Fruit fly (Drosophila melanogaster) Kc167 (cell line): ENCODE measurements around the gene sing.

Source experiments
- Myc ChIP-seq: fragments of >200 bp; optimal IDR thresholded peaks from 2 replicates; lab custom pipeline; 2017; ENCODE audit warnings: missing external identifiers
- Sin3A ChIP-seq: fragments of >200 bp; optimal IDR thresholded peaks from 2 replicates; lab custom pipeline; 2018; ENCODE audit warnings: missing external identifiers
- h ChIP-seq: fragments of >200 bp; optimal IDR thresholded peaks from 3 replicates; lab custom pipeline; 2018; ENCODE audit warnings: missing external identifiers
- insv ChIP-seq: fragments of >200 bp; optimal IDR thresholded peaks from 3 replicates; lab custom pipeline; 2018; ENCODE audit warnings: missing external identifiers
- psq ChIP-seq: fragments of >200 bp; optimal IDR thresholded peaks from 2 replicates; lab custom pipeline; 2017; ENCODE audit warnings: missing external identifiers
- ttk ChIP-seq: sonication (Bioruptor generic); optimal IDR thresholded peaks from 2 replicates; lab custom pipeline; 2017; ENCODE audit warnings: missing external identifiers

Gene sing

dm6 chrX:16647092-16647632, 31.9 kb upstream of the sing start:
- no peak for TF ChIP-seq psq (lab: Kevin White, UChicago)
- no peak for TF ChIP-seq Myc (lab: Kevin White, UChicago)
- TF ChIP-seq h (lab: Kevin White, UChicago), result no peak
- no peak for TF ChIP-seq insv (lab: Kevin White, UChicago)
- no peak for TF ChIP-seq ttk
- no peak for TF ChIP-seq Sin3A (lab: Kevin White, UChicago)

DNA sequence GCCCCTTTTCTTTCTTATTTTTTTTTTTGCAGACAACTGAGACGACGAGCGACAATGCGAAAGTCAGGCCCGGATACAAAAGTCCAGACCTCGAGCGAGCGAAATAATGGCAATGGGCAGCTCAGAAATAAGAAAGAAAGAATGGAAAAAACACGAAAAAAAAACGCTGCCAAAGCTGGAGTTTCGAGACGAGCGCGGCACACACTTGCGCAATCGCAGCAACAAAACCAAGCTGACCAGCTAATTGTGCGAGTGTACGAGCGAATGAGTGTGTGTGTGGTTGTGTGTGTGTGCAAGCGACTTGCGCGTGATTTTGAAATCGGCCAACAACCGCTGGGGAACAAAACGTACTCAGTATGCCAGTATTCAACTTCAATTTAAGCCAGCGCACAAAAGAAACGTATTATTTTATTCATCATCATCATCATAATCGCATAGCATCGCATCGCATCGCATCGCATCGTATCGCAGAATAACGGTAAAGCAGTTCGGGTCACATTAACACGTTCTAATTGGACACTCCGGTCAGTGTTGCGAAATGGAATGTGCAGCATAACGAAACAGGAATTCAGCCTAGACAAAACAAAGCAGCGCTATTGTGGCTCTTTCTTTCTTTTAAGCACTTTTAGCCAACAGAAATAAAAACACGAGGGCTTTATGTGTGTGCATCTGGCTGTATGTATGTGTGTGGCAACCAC, 31.2 kb upstream of the sing start:
- TF ChIP-seq psq (lab: Kevin White, UChicago), result no peak
- TF ChIP-seq ttk, result no peak
- TF ChIP-seq insv (lab: Kevin White, UChicago), result no peak
- TF ChIP-seq h (lab: Kevin White, UChicago), result no peak
- TF ChIP-seq Myc (lab: Kevin White, UChicago), result no peak
- no peak for TF ChIP-seq Sin3A (lab: Kevin White, UChicago)

dm6 chrX:16648435-16648781, 30.7 kb upstream of the sing start:
- TF ChIP-seq Myc (lab: Kevin White, UChicago) (no peak), ttk (no peak), insv (lab: Kevin White, UChicago) (no peak), Sin3A (lab: Kevin White, UChicago) (no peak), h (lab: Kevin White, UChicago) (no peak), psq (lab: Kevin White, UChicago) (no peak)

DNA sequence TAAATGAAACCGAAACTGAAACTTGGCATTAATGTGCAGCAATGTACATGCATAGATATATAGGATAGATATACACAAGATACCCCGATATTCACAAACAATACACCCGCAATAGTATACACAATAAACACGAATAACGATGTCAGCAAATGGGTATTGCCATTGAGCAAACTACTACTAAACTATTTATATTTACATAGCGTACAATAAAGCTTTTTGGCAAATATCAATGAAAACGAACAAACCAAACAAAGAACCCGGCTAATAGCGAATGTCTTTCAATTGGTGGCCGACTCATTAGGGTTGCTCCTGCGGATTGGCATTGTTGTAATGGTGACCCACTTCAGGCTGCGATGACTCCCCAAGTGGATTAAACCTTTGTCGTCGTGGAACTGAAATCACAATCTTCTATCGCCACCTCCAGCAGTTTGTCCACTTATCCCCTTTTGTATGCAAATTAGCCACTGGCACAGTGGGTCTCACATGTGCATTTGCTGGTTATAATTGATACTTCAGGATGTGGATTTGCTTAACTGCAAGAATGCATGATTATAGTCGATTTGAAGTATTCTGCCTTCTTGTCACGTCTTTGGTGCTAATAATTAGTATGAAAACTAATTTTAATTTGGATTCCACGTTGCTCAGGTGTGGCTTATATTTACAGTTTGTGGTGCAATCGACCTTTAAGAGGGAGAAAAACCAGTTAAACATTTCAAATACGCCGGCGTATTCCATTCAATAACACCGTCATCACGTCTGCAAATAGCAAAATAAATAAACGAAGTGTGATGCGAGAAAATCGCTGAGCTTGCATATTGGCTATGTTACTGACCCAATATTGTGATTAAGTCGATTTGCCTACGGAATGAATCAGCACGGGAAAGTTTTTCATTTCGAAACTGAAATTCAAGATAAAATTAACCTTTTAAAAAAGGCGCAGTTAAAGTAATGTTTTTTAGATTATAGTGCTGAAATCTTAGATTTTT, 28.7 kb upstream of the sing start:
- no peak for TF ChIP-seq ttk
- no peak for TF ChIP-seq h (lab: Kevin White, UChicago)
- no peak for TF ChIP-seq insv (lab: Kevin White, UChicago)
- no peak for TF ChIP-seq psq (lab: Kevin White, UChicago)
- no peak for TF ChIP-seq Myc (lab: Kevin White, UChicago)
- TF ChIP-seq Sin3A (lab: Kevin White, UChicago), result no peak

dm6 chrX:16651098-16651497, 28.0 kb upstream of the sing start, which contains the start of the genes CG32573 and CG42512:
TSS of gene CG32573 (plus strand) at chrX:16651376.
TSS of gene CG42512 (plus strand) at chrX:16651376.
- TF ChIP-seq ttk, result no peak
- TF ChIP-seq insv (lab: Kevin White, UChicago), result no peak
- no peak for TF ChIP-seq Myc (lab: Kevin White, UChicago)
- no peak for TF ChIP-seq Sin3A (lab: Kevin White, UChicago)
- no peak for TF ChIP-seq h (lab: Kevin White, UChicago)
- no peak for TF ChIP-seq psq (lab: Kevin White, UChicago)

- TF ChIP-seq h (lab: Kevin White, UChicago) (no peak), ttk (no peak), Myc (lab: Kevin White, UChicago) (no peak), psq (lab: Kevin White, UChicago) (no peak), insv (lab: Kevin White, UChicago) (no peak), Sin3A (lab: Kevin White, UChicago) (no peak)
Measured at dm6 chrX:16651625-16652024, 27.5 kb upstream of the sing start.

DNA sequence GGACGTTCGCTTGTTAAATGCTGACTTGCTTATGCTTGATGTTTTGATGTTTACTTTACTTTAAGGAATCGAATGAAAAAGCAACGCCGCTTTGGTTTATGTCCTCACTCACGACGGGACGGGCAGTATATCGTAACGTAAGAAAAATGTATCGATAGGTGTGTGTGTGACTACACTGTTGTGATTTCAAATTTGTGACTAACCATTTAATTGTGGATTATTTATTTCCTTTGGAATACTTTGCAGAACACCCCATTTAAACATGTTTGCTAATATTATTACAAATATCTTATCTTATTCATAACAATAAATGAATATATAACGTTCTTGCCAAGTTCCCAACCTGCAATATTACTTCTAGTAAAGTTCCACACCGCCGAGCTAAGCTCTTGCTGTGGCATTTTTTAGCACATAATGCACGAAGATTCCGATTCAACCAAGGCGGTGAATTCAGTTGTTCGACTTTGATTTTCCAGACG, 24.1 kb upstream of the sing start, which contains the start of the genes Nemp and r:
Gene Nemp, minus strand, starts transcription at position 85 of the 479 bp plus-strand sequence.
Gene r, plus strand, starts transcription at position 429 of the 479 bp plus-strand sequence.
- no peak for TF ChIP-seq ttk
- TF ChIP-seq h (lab: Kevin White, UChicago), result no peak
- TF ChIP-seq psq (lab: Kevin White, UChicago), result no peak
- no peak for TF ChIP-seq insv (lab: Kevin White, UChicago)
- TF ChIP-seq Myc (lab: Kevin White, UChicago), result no peak
- TF ChIP-seq Sin3A (lab: Kevin White, UChicago), result no peak

DNA sequence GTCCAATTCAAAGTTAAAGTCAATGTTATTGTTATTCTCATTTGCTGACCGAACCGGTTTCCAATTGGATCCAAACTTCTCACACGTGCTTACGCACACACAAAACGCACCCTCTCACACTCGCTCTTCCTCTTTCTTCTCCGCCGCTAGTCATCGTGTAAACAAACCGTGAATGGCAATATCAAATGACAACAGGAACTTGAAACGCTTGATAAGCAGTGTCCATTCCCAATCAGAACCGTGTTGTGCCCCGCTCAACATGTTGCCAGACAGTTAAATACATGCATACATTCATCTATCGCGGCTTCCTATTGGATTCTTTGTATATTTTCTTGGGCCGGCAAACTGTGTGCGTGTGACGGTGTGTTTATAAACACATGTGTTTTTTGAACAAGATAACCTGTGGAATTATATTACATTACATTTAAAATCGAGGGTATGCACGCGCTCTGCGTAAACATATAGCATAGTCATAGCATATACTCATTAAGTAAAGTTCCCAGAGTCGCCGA, 23.3 kb upstream of the sing start:
- TF ChIP-seq insv (lab: Kevin White, UChicago), result no peak
- TF ChIP-seq h (lab: Kevin White, UChicago), result no peak
- TF ChIP-seq psq (lab: Kevin White, UChicago), result no peak
- no peak for TF ChIP-seq ttk
- TF ChIP-seq Myc (lab: Kevin White, UChicago), result no peak
- TF ChIP-seq Sin3A (lab: Kevin White, UChicago), result no peak

DNA sequence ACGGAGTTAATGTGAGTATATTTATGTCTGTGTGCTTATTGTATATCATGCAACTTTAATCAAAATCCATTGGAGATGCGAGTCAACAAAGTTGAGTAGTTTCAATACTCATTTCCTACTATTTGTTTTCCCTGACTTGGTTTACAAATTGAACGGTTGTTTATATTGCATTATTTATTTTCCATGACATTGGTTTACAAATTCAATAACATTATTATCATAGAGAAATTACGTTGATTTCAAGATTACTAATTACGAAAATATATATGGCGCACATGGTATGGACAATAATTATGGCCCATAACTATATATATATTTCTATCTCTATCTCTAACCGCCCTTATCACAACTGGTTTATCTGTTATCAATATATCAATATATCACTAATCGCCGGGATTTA, 18.5 kb upstream of the sing start:
- TF ChIP-seq insv (lab: Kevin White, UChicago) (no peak), Sin3A (lab: Kevin White, UChicago) (no peak)

- no peak for TF ChIP-seq h (lab: Kevin White, UChicago)
- no peak for TF ChIP-seq Myc (lab: Kevin White, UChicago)
- TF ChIP-seq Sin3A (lab: Kevin White, UChicago), result no peak
- no peak for TF ChIP-seq insv (lab: Kevin White, UChicago)
- no peak for TF ChIP-seq psq (lab: Kevin White, UChicago)
- no peak for TF ChIP-seq ttk
Measured at dm6 chrX:16664405-16665064, 14.6 kb upstream of the sing start, which contains the start of gene CG15865. TSS of gene CG15865 (minus strand) at chrX:16664455.
